Fruit fly (Drosophila melanogaster) whole organism, embryonic: ENCODE results near the gene CG14286.

Experiments used
- BEAF-32 ChIP-seq: fragments of 200-800 bp; sonication (Bioruptor generic); optimal IDR thresholded peaks from 3 replicates; lab custom pipeline; 2017; ENCODE audit warnings: missing biosample characterization, missing genetic modification characterization, mild to moderate bottlenecking, moderate library complexity, missing genetic modification reagents
- CG12942 ChIP-seq: fragments of 200-800 bp; sonication (Bioruptor generic); optimal IDR thresholded peaks from 3 replicates; lab custom pipeline; 2016; ENCODE audit warnings: missing biosample characterization, missing genetic modification characterization
- CG14441 ChIP-seq: fragments of 200-800 bp; sonication (Bioruptor generic); IDR thresholded peaks from 2 replicates; pipeline ENCODE4 v1.3.6; 2022; ENCODE audit warnings: missing biosample characterization, missing genetic modification characterization
- CG15479 ChIP-seq: fragments of 200-800 bp; sonication (Bioruptor generic); optimal IDR thresholded peaks from 3 replicates; lab custom pipeline; 2019; ENCODE audit warnings: missing biosample characterization, mild to moderate bottlenecking, missing genetic modification characterization, moderate library complexity
- CG1602 ChIP-seq: fragments of 200-800 bp; sonication (Bioruptor generic); optimal IDR thresholded peaks from 3 replicates; lab custom pipeline; 2016; ENCODE audit warnings: missing biosample characterization, missing genetic modification characterization
- CG17802 ChIP-seq: fragments of 200-800 bp; sonication (Bioruptor generic); optimal IDR thresholded peaks from 2 replicates; lab custom pipeline; 2018; ENCODE audit warnings: missing biosample characterization, mild to moderate bottlenecking, missing genetic modification characterization, moderate library complexity
- CG2129 ChIP-seq: fragments of 200-800 bp; sonication (Bioruptor generic); IDR thresholded peaks from 2 replicates; pipeline ENCODE4 v1.3.6; 2022; ENCODE audit warnings: missing biosample characterization, missing genetic modification characterization; ENCODE audit not compliant: partially characterized antibody
- CG2678 ChIP-seq: fragments of 200-800 bp; sonication (Bioruptor generic); optimal IDR thresholded peaks from 3 replicates; lab custom pipeline; 2019; ENCODE audit warnings: missing biosample characterization, mild to moderate bottlenecking, missing genetic modification characterization, moderate library complexity
- CG2712 ChIP-seq: fragments of 200-800 bp; optimal IDR thresholded peaks from 3 replicates; lab custom pipeline; 2019; ENCODE audit warnings: missing biosample characterization, mild to moderate bottlenecking, missing genetic modification characterization, moderate library complexity
- CG3281 ChIP-seq: fragments of 200-800 bp; sonication (Bioruptor generic); optimal IDR thresholded peaks from 3 replicates; lab custom pipeline; 2017; ENCODE audit warnings: missing biosample characterization, mild to moderate bottlenecking, missing genetic modification characterization
- CG34422 ChIP-seq: fragments of 200-800 bp; sonication (Bioruptor generic); IDR thresholded peaks from 3 replicates; pipeline ENCODE4 v1.3.6; 2022; ENCODE audit warnings: missing biosample characterization, missing genetic modification characterization
- CG3726 ChIP-seq: fragments of 200-800 bp; sonication (Bioruptor generic); IDR thresholded peaks from 3 replicates; pipeline ENCODE4, ENCODE4 v1.3.6; 2022; ENCODE audit warnings: missing biosample characterization, missing genetic modification characterization
- CG4617 ChIP-seq: fragments of 200-800 bp; sonication (Bioruptor generic); optimal IDR thresholded peaks from 3 replicates; lab custom pipeline; 2016; ENCODE audit warnings: missing biosample characterization, missing genetic modification characterization, borderline replicate concordance
- CG6272 ChIP-seq: fragments of 200-800 bp; sonication (Bioruptor generic); IDR thresholded peaks from 2 replicates; pipeline ENCODE4 v1.3.6; 2022; ENCODE audit warnings: missing biosample characterization, missing genetic modification characterization
- CG6765 ChIP-seq: fragments of 200-800 bp; sonication (Bioruptor generic); optimal IDR thresholded peaks from 3 replicates; lab custom pipeline; 2017; ENCODE audit warnings: missing biosample characterization, mild to moderate bottlenecking, missing genetic modification characterization
- CG7556 ChIP-seq: fragments of 200-800 bp; sonication (Bioruptor generic); optimal IDR thresholded peaks from 2 replicates; lab custom pipeline; 2017; ENCODE audit warnings: missing biosample characterization, mild to moderate bottlenecking, missing genetic modification characterization
- CG8089 ChIP-seq: fragments of 200-800 bp; sonication (Bioruptor generic); optimal IDR thresholded peaks from 3 replicates; lab custom pipeline; 2016; ENCODE audit warnings: missing biosample characterization, missing genetic modification characterization
- CG8359 ChIP-seq: fragments of 200-800 bp; sonication (Bioruptor generic); optimal IDR thresholded peaks from 2 replicates; lab custom pipeline; 2017; ENCODE audit warnings: missing biosample characterization, mild to moderate bottlenecking, missing genetic modification characterization, borderline replicate concordance
- Dek ChIP-seq: fragments of 200-800 bp; sonication (Bioruptor generic); optimal IDR thresholded peaks from 3 replicates; lab custom pipeline; 2019; ENCODE audit warnings: missing biosample characterization, mild to moderate bottlenecking, missing genetic modification characterization, moderate library complexity
- Doc3 ChIP-seq: fragments of 200-800 bp; sonication (Bioruptor generic); IDR thresholded peaks from 3 replicates; pipeline ENCODE4 v1.3.6; 2022; ENCODE audit warnings: missing biosample characterization, missing genetic modification characterization; ENCODE audit not compliant: partially characterized antibody
- Dp ChIP-seq: fragments of 200-800 bp; sonication (Bioruptor generic); optimal IDR thresholded peaks from 2 replicates; lab custom pipeline; 2018; ENCODE audit warnings: missing biosample characterization, mild to moderate bottlenecking, missing genetic modification characterization, moderate library complexity
- ERR ChIP-seq: fragments of 200-800 bp; sonication (Bioruptor generic); optimal IDR thresholded peaks from 2 replicates; lab custom pipeline; 2016; ENCODE audit warnings: missing biosample characterization, missing genetic modification characterization
- HLH4C ChIP-seq: fragments of 200-800 bp; sonication (Bioruptor generic); IDR thresholded peaks from 3 replicates; pipeline ENCODE4 v1.3.6; 2022; ENCODE audit warnings: missing biosample characterization, missing genetic modification characterization; ENCODE audit not compliant: partially characterized antibody
- MESR4 ChIP-seq: fragments of 200-800 bp; sonication (Bioruptor generic); optimal IDR thresholded peaks from 2 replicates; lab custom pipeline; 2018; ENCODE audit warnings: missing biosample characterization, mild to moderate bottlenecking, missing genetic modification characterization, moderate library complexity
- Myb ChIP-seq: fragments of 200-800 bp; sonication (Bioruptor generic); optimal IDR thresholded peaks from 2 replicates; lab custom pipeline; 2016; ENCODE audit warnings: missing biosample characterization, missing genetic modification characterization
- Nf-YA ChIP-seq: fragments of 200-800 bp; sonication (Bioruptor generic); IDR thresholded peaks from 2 replicates; pipeline ENCODE4 v1.3.6; 2022; ENCODE audit warnings: missing biosample characterization, missing genetic modification characterization
- Nf-YC ChIP-seq: fragments of 200-800 bp; optimal IDR thresholded peaks from 3 replicates; lab custom pipeline; 2019; ENCODE audit warnings: missing biosample characterization, mild to moderate bottlenecking, missing genetic modification characterization, moderate library complexity
- Oaz ChIP-seq: fragments of 200-800 bp; sonication (Bioruptor generic); IDR thresholded peaks from 2 replicates; pipeline ENCODE4 v1.3.6; 2022; ENCODE audit warnings: missing biosample characterization, missing genetic modification characterization
- Ssrp ChIP-seq: fragments of 200-800 bp; sonication (Bioruptor generic); optimal IDR thresholded peaks from 2 replicates; lab custom pipeline; 2018; ENCODE audit warnings: missing biosample characterization, mild to moderate bottlenecking, missing genetic modification characterization, moderate library complexity
- Vsx1 ChIP-seq: fragments of 200-800 bp; sonication (Bioruptor generic); optimal IDR thresholded peaks from 2 replicates; lab custom pipeline; 2017; ENCODE audit warnings: missing biosample characterization, mild to moderate bottlenecking, missing genetic modification characterization, missing genetic modification reagents
- az2 ChIP-seq: fragments of 200-800 bp; sonication (Bioruptor generic); optimal IDR thresholded peaks from 3 replicates; lab custom pipeline; 2016; ENCODE audit warnings: missing biosample characterization, missing genetic modification characterization
- chinmo ChIP-seq: fragments of 200-800 bp; sonication (Bioruptor generic); IDR thresholded peaks from 4 replicates; pipeline ENCODE4 v1.3.6; 2022; ENCODE audit warnings: missing biosample characterization, missing genetic modification characterization; ENCODE audit not compliant: partially characterized antibody
- chn ChIP-seq: fragments of 200-800 bp; sonication (Bioruptor generic); optimal IDR thresholded peaks from 2 replicates; lab custom pipeline; 2016; ENCODE audit warnings: missing biosample characterization, missing genetic modification characterization
- crol ChIP-seq: fragments of 200-800 bp; sonication (Bioruptor generic); IDR thresholded peaks from 2 replicates; pipeline ENCODE4 v1.3.6; 2022; ENCODE audit warnings: missing biosample characterization, missing genetic modification characterization
- esg ChIP-seq: fragments of 200-800 bp; sonication (Bioruptor generic); conservative IDR thresholded peaks from 2 replicates; pipeline ENCODE4 v1.3.6; 2022; ENCODE audit warnings: missing biosample characterization, missing genetic modification characterization
- ewg ChIP-seq: fragments of 200-800 bp; sonication (Bioruptor generic); optimal IDR thresholded peaks from 3 replicates; lab custom pipeline; 2017; ENCODE audit warnings: mild to moderate bottlenecking, missing biosample characterization, missing genetic modification reagents, missing genetic modification characterization
- fd102C ChIP-seq: fragments of 200-800 bp; sonication (Bioruptor generic); optimal IDR thresholded peaks from 2 replicates; lab custom pipeline; 2018; ENCODE audit warnings: missing biosample characterization, mild to moderate bottlenecking, missing genetic modification characterization, moderate library complexity
- fd96Cb ChIP-seq: fragments of 200-800 bp; sonication (Bioruptor generic); optimal IDR thresholded peaks from 2 replicates; lab custom pipeline; 2018; ENCODE audit warnings: missing biosample characterization, mild to moderate bottlenecking, missing genetic modification characterization, moderate library complexity
- mirr ChIP-seq: fragments of 200-800 bp; sonication (Bioruptor generic); optimal IDR thresholded peaks from 3 replicates; lab custom pipeline; 2018; ENCODE audit warnings: missing biosample characterization, mild to moderate bottlenecking, missing genetic modification characterization
- nmo ChIP-seq: fragments of 200-800 bp; sonication (Bioruptor generic); optimal IDR thresholded peaks from 2 replicates; lab custom pipeline; 2018; ENCODE audit warnings: missing biosample characterization, mild to moderate bottlenecking, missing genetic modification characterization, moderate library complexity
- oc ChIP-seq: fragments of 200-800 bp; sonication (Bioruptor generic); optimal IDR thresholded peaks from 2 replicates; lab custom pipeline; 2018; ENCODE audit warnings: missing biosample characterization, mild to moderate bottlenecking, missing genetic modification characterization, moderate library complexity
- pan ChIP-seq, 4 experiments: fragments of >200 bp in 3 of 4; fragments of 200-800 bp in 1 of 4; sonication (Bioruptor generic) in 1 of 4; optimal IDR thresholded peaks in 3 of 4; IDR thresholded peaks in 1 of 4; 2 replicates each; pipeline versions ENCODE4 v1.3.6 to Lab custom; 2017 to 2022; ENCODE audit warnings: missing biosample characterization in 2 of 4, missing genetic modification characterization in 2 of 4, mixed read lengths in 1 of 4
- pho ChIP-seq: fragments of 200-800 bp; sonication (Bioruptor generic); optimal IDR thresholded peaks from 2 replicates; lab custom pipeline; 2016; ENCODE audit warnings: missing biosample characterization, missing genetic modification characterization
- sc ChIP-seq, 3 experiments: fragments of >200 bp in 2 of 3; fragments of 200-800 bp in 1 of 3; sonication (Bioruptor generic) in 1 of 3; optimal IDR thresholded peaks; 2 replicates in 2 of 3; 3 replicates in 1 of 3; lab custom pipeline; 2017; ENCODE audit warnings: mild to moderate bottlenecking in 1 of 3, missing biosample characterization in 1 of 3, missing genetic modification characterization in 1 of 3, missing genetic modification reagents in 1 of 3
- schlank ChIP-seq: fragments of 200-800 bp; sonication (Bioruptor generic); optimal IDR thresholded peaks from 2 replicates; lab custom pipeline; 2018; ENCODE audit warnings: missing biosample characterization, mild to moderate bottlenecking, missing genetic modification characterization
- stwl ChIP-seq: fragments of 200-800 bp; sonication (Bioruptor generic); optimal IDR thresholded peaks from 3 replicates; lab custom pipeline; 2018; ENCODE audit warnings: missing biosample characterization, mild to moderate bottlenecking, missing genetic modification characterization, moderate library complexity
- vnd ChIP-seq: fragments of 200-800 bp; sonication (Bioruptor generic); IDR thresholded peaks from 3 replicates; pipeline ENCODE4 v1.3.6; 2022; ENCODE audit warnings: missing biosample characterization, missing genetic modification characterization; ENCODE audit not compliant: partially characterized antibody
- vvl ChIP-seq: fragments of 200-800 bp; sonication (Bioruptor generic); IDR thresholded peaks from 2 replicates; pipeline ENCODE4 v1.3.6; 2022; ENCODE audit warnings: missing biosample characterization, missing genetic modification characterization
- zf30C ChIP-seq: fragments of 200-800 bp; sonication (Bioruptor generic); optimal IDR thresholded peaks from 3 replicates; lab custom pipeline; 2018; ENCODE audit warnings: missing biosample characterization, mild to moderate bottlenecking, missing genetic modification characterization

Gene CG14286

DNA sequence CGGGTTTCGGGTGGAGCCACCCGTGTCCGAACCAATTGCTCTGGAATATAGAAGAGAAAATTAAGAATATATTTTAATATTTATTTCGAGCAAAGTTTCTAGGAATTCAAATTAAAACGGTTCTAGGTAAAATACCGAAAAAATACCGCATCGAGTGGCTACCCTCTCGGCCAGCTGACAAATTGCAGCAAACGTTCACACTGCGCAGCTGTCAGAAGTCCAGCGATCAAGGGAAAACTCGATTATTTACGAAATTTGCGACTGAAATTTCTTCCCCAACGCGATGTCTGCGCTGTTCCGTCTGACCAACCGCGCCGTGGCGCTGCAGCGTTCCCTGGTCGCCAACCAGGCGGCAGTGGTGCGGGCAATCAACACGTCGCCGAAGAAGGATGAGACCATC is 3.3 kb downstream of the CG14286 start, which contains the start of gene NP15.6 (continued):
- TF ChIP-seq Dp (GFP tag; lab: Kevin White, UChicago) = peak; percentile 49
- no peak for TF ChIP-seq chinmo (GFP tag; lab: Robert Waterston, UW)
- TF ChIP-seq vnd (GFP tag; lab: Robert Waterston, UW) = no peak
- no peak for TF ChIP-seq CG2678 (tag; lab: Kevin White, UChicago)
- TF ChIP-seq CG34422 = no peak
- TF ChIP-seq Doc3 (GFP tag; lab: Robert Waterston, UW) = no peak
- TF ChIP-seq zf30C (GFP tag; lab: Kevin White, UChicago) = no peak
- no peak for TF ChIP-seq CG12942 (GFP tag; lab: Kevin White, UChicago)
- TF ChIP-seq Oaz (GFP tag; lab: Robert Waterston, UW) = no peak
- TF ChIP-seq CG3281 (GFP tag; lab: Kevin White, UChicago) = no peak
- TF ChIP-seq esg (GFP tag; lab: Robert Waterston, UW) = no peak
- TF ChIP-seq Myb (GFP tag; lab: Kevin White, UChicago) = peak; percentile 92
- TF ChIP-seq sc (optimal IDR thresholded peaks at IDR 0.05; lab: Kevin White, UChicago) = no peak
- no peak for TF ChIP-seq sc (GFP tag; optimal IDR thresholded peaks at IDR 0.05; lab: Kevin White, UChicago)
- TF ChIP-seq crol (GFP tag; lab: Robert Waterston, UW) = no peak
- no peak for TF ChIP-seq CG2129 (GFP tag; lab: Robert Waterston, UW)
- TF ChIP-seq nmo (GFP tag; lab: Kevin White, UChicago) = no peak
- no peak for TF ChIP-seq CG7556 (GFP tag; lab: Kevin White, UChicago)
- TF ChIP-seq CG14441 (GFP tag; lab: Robert Waterston, UW) = no peak
- no peak for TF ChIP-seq CG15479 (GFP tag; lab: Kevin White, UChicago)
- no peak for TF ChIP-seq mirr (GFP tag; lab: Kevin White, UChicago)
- no peak for TF ChIP-seq Vsx1 (GFP tag; lab: Kevin White, UChicago)
- no peak for TF ChIP-seq CG3726 (GFP tag; lab: Robert Waterston, UW)
- peak; percentile 46 for TF ChIP-seq CG4617
- no peak for TF ChIP-seq vvl
- TF ChIP-seq Dek (tag; lab: Kevin White, UChicago) = no peak
- peak; percentile 31 for TF ChIP-seq stwl (tag; lab: Kevin White, UChicago)
- no peak for TF ChIP-seq Nf-YA (GFP tag; lab: Robert Waterston, UW)
- TF ChIP-seq CG2712 (tag; lab: Kevin White, UChicago) = peak; percentile 4
- TF ChIP-seq pho (GFP tag; lab: Kevin White, UChicago) = no peak
- TF ChIP-seq CG1602 (GFP tag; lab: Kevin White, UChicago) = no peak
- no peak for TF ChIP-seq schlank
- peak; percentile 35 for TF ChIP-seq BEAF-32
- no peak for TF ChIP-seq chn (GFP tag; lab: Kevin White, UChicago)
- no peak for TF ChIP-seq CG6765 (GFP tag; lab: Kevin White, UChicago)
- TF ChIP-seq CG6272 (GFP tag; lab: Robert Waterston, UW) = no peak
- TF ChIP-seq az2 = no peak
- no peak for TF ChIP-seq pan (optimal IDR thresholded peaks at IDR 0.05; lab: Kevin White, UChicago)
- TF ChIP-seq pan (GFP tag; optimal IDR thresholded peaks at IDR 0.05 in 1 of 2, IDR thresholded peaks at IDR 0.05 in 1 of 2) = no peak
- TF ChIP-seq oc (tag; lab: Kevin White, UChicago) = no peak
- no peak for TF ChIP-seq CG8089
- no peak for TF ChIP-seq CG17802
- TF ChIP-seq HLH4C = no peak
- no peak for TF ChIP-seq CG8359 (GFP tag; lab: Kevin White, UChicago)
- TF ChIP-seq ERR (GFP tag; lab: Kevin White, UChicago) = no peak
- no peak for TF ChIP-seq Nf-YC (tag; lab: Kevin White, UChicago)
- TF ChIP-seq fd96Cb (tag; lab: Kevin White, UChicago) = no peak
- TF ChIP-seq ewg (GFP tag; lab: Kevin White, UChicago) = peak; percentile 61
- no peak for TF ChIP-seq fd102C (GFP tag; lab: Kevin White, UChicago)
- TF ChIP-seq Ssrp = no peak
- TF ChIP-seq MESR4 (GFP tag; lab: Kevin White, UChicago) = peak; percentile 63
